Fruit fly (Drosophila melanogaster): ENCODE data around the gene janB.

The janB gene

dm6 chr3R:29997607-29998236 lies 40.8 kb downstream of the janB start, which contains the start of the genes CG15525 and CG11504 (continued):
- TF ChIP-seq Eip93F (GFP tag; optimal IDR thresholded peaks at IDR 0.05) (no peak), CG34406 (GFP tag; optimal IDR thresholded peaks at IDR 0.05) (no peak), dac (GFP tag; optimal IDR thresholded peaks at IDR 0.05) (no peak), CG7368 (GFP tag; optimal IDR thresholded peaks at IDR 0.05) (no peak), fkh (GFP tag; optimal IDR thresholded peaks at IDR 0.05) (peak; percentile 66), CG8319 (GFP tag; optimal IDR thresholded peaks at IDR 0.05) (no peak), eg (GFP tag; IDR thresholded peaks at IDR 0.05) (no peak), pdm3 (GFP tag; optimal IDR thresholded peaks at IDR 0.05) (no peak), net (GFP tag; optimal IDR thresholded peaks at IDR 0.05) (no peak), Sox15 (GFP tag; optimal IDR thresholded peaks at IDR 0.05) (no peak), dsx (GFP tag; optimal IDR thresholded peaks at IDR 0.05; ENCODE audit: poor library complexity, severe bottlenecking) (no peak), CG11294 (GFP tag; IDR thresholded peaks at IDR 0.05) (no peak; the same call in 1 of the 2 replicates), fd85E (GFP tag; optimal IDR thresholded peaks at IDR 0.05) (no peak), Gug (GFP tag; IDR thresholded peaks at IDR 0.05) (peak; percentile 52; the same call in 1 of the 2 replicates), spab (GFP tag; optimal IDR thresholded peaks at IDR 0.05) (no peak), CG16779 (tag; optimal IDR thresholded peaks at IDR 0.05) (no peak), Lpt (GFP tag; optimal IDR thresholded peaks at IDR 0.05) (no peak), esn (GFP tag; optimal IDR thresholded peaks at IDR 0.05) (peak; percentile 58), lz (GFP tag; optimal IDR thresholded peaks at IDR 0.05) (peak; percentile 57), CG10669 (GFP tag; optimal IDR thresholded peaks at IDR 0.05) (no peak), CG6163 (GFP tag; IDR thresholded peaks at IDR 0.05) (no peak), cyc (GFP tag; optimal IDR thresholded peaks at IDR 0.05) (peak; percentile 49), CG6276 (GFP tag; optimal IDR thresholded peaks at IDR 0.05) (no peak), Eip75B (GFP tag; optimal IDR thresholded peaks at IDR 0.05) (no peak), achi (GFP tag; optimal IDR thresholded peaks at IDR 0.05) (no peak), svp (GFP tag) (no peak), vri (GFP tag; optimal IDR thresholded peaks at IDR 0.05) (no peak), Sox14 (GFP tag; optimal IDR thresholded peaks at IDR 0.05) (peak; percentile 80), Hr38 (GFP tag; optimal IDR thresholded peaks at IDR 0.05) (no peak), Hr39 (GFP tag; optimal IDR thresholded peaks at IDR 0.05) (no peak), CG10631 (GFP tag; optimal IDR thresholded peaks at IDR 0.05) (no peak), topi (GFP tag; optimal IDR thresholded peaks at IDR 0.05) (no peak), CG31627 (GFP tag; optimal IDR thresholded peaks at IDR 0.05) (peak; percentile 50), Met (GFP tag; optimal IDR thresholded peaks at IDR 0.05) (no peak), CG6808 (GFP tag; optimal IDR thresholded peaks at IDR 0.05) (no peak), Blimp-1 (GFP tag; optimal IDR thresholded peaks at IDR 0.05) (no peak), CG4318 (GFP tag; optimal IDR thresholded peaks at IDR 0.05) (no peak), acj6 (GFP tag; optimal IDR thresholded peaks at IDR 0.05) (no peak), CG8119 (GFP tag; IDR thresholded peaks at IDR 0.05) (no peak), CG1621 (tag; optimal IDR thresholded peaks at IDR 0.05) (no peak)

- no peak for TF ChIP-seq CG11902 (GFP tag; optimal IDR thresholded peaks at IDR 0.05)
- no peak for TF ChIP-seq Ets21C (GFP tag; optimal IDR thresholded peaks at IDR 0.05)
- TF ChIP-seq Sox102F (GFP tag; optimal IDR thresholded peaks at IDR 0.05), result no peak
- TF ChIP-seq dsx (GFP tag; optimal IDR thresholded peaks at IDR 0.05; ENCODE audit: poor library complexity, severe bottlenecking), result no peak
- 0 out of 3 replicates have a peak, but pooled peaks have one; percentile 22 for TF ChIP-seq CG6163 (GFP tag; IDR thresholded peaks at IDR 0.05)
- no peak for TF ChIP-seq ss (GFP tag; optimal IDR thresholded peaks at IDR 0.05)
- peak; percentile 70 for TF ChIP-seq fkh (GFP tag; optimal IDR thresholded peaks at IDR 0.05)
- TF ChIP-seq Sox14 (GFP tag; optimal IDR thresholded peaks at IDR 0.05), result peak; percentile 43
- peak; percentile 16 for TF ChIP-seq CG1621 (tag; optimal IDR thresholded peaks at IDR 0.05)
- no peak for TF ChIP-seq Smox (GFP tag; optimal IDR thresholded peaks at IDR 0.05)
- TF ChIP-seq CG3919 (GFP tag; optimal IDR thresholded peaks at IDR 0.05), result no peak
- TF ChIP-seq CG8319 (GFP tag; optimal IDR thresholded peaks at IDR 0.05), result no peak
- TF ChIP-seq Hr38 (GFP tag; optimal IDR thresholded peaks at IDR 0.05), result no peak
- no peak for TF ChIP-seq Hr4 (GFP tag; optimal IDR thresholded peaks at IDR 0.05)
- no peak for TF ChIP-seq dac (GFP tag; optimal IDR thresholded peaks at IDR 0.05)
- no peak for TF ChIP-seq fd85E (GFP tag; optimal IDR thresholded peaks at IDR 0.05)
Measured at dm6 chr3R:29995035-29995434, 43.5 kb downstream of the janB start, which contains the start of the genes CG7903 and Sas-6. TSS of gene CG7903 (minus strand) at chr3R:29995231. TSS of gene Sas-6 (plus strand) at chr3R:29995357.

Measured in whole organism, prepupa.